Fruit fly (Drosophila melanogaster): Measurements from ENCODE around the gene Wdr82.

dm6 chr2L:8362955-8363285 is 11.3 kb upstream of the Wdr82 start:
- TF ChIP-seq Hnf4 (GFP tag; optimal IDR thresholded peaks at IDR 0.05): no peak
- no peak for TF ChIP-seq lola (GFP tag; optimal IDR thresholded peaks at IDR 0.05)
- TF ChIP-seq woc (GFP tag; optimal IDR thresholded peaks at IDR 0.05): no peak
- no peak for TF ChIP-seq Dfd (GFP tag; optimal IDR thresholded peaks at IDR 0.05)
- no peak for TF ChIP-seq pan (optimal IDR thresholded peaks at IDR 0.05)
- no peak for TF ChIP-seq Myc (optimal IDR thresholded peaks at IDR 0.05)
- no peak for TF ChIP-seq tai (GFP tag; optimal IDR thresholded peaks at IDR 0.05)
- TF ChIP-seq Abd-B (GFP tag; optimal IDR thresholded peaks at IDR 0.05): no peak
- TF ChIP-seq CG9705 (GFP tag; optimal IDR thresholded peaks at IDR 0.05): no peak
- no peak for TF ChIP-seq Hr78 (GFP tag; optimal IDR thresholded peaks at IDR 0.05)
- no peak for TF ChIP-seq dl (GFP tag; optimal IDR thresholded peaks at IDR 0.05; ENCODE audit: insufficient read depth in 1 of 2, partially characterized antibody in 2 of 2)
